Worm (Caenorhabditis elegans) whole organism, L4 larva: ENCODE data around the gene F26G5.1.
A peak's percentile ranks its signal among the peaks of the same experiment; 100 is the strongest.

ENCODE experiments used
- F37D6.2 ChIP-seq: sonication (generic microtip); optimal IDR thresholded peaks from 2 replicates; lab custom pipeline; 2016; ENCODE audit warnings: mild to moderate bottlenecking, missing genetic modification characterization, missing compliant biosample characterization
- F49E8.2 ChIP-seq: sonication (generic microtip); optimal IDR thresholded peaks from 2 replicates; lab custom pipeline; 2016; ENCODE audit warnings: missing compliant biosample characterization, mild to moderate bottlenecking, missing genetic modification characterization, borderline replicate concordance
- Y5F2A.4 ChIP-seq: fragments of 200-800 bp; sonication (Bioruptor generic); optimal IDR thresholded peaks from 2 replicates; lab custom pipeline; 2018; ENCODE audit warnings: mild to moderate bottlenecking, missing genetic modification characterization, missing compliant biosample characterization
- aha-1 ChIP-seq: fragments of 150-350 bp; peaks from one replicate; lab custom pipeline; 2014; ENCODE audit warnings: missing biosample characterization, missing genetic modification characterization
- ceh-28 ChIP-seq: fragments of 150-350 bp; optimal IDR thresholded peaks from 2 replicates; lab custom pipeline; 2014; ENCODE audit warnings: missing biosample characterization, missing genetic modification reagents, missing genetic modification characterization
- ceh-44 ChIP-seq: fragments of 200-800 bp; sonication (Bioruptor generic); IDR thresholded peaks from 2 replicates; pipeline ENCODE4 v1.3.6; 2022; ENCODE audit warnings: missing genetic modification reagents, missing genetic modification characterization, missing compliant biosample characterization
- daf-19 ChIP-seq: fragments of 200-800 bp; sonication (Bioruptor generic); conservative IDR thresholded peaks from 2 replicates; pipeline ENCODE4 v1.3.6; 2022; ENCODE audit warnings: missing genetic modification characterization, missing compliant biosample characterization
- daf-8 ChIP-seq: fragments of 200-800 bp; sonication (Bioruptor generic); IDR thresholded peaks from 2 replicates; pipeline ENCODE4 v1.3.6; 2022; ENCODE audit warnings: missing genetic modification characterization, missing compliant biosample characterization
- dmd-6 ChIP-seq: fragments of 200-800 bp; sonication (Bioruptor generic); IDR thresholded peaks from 2 replicates; pipeline ENCODE4 v1.3.6; 2022; ENCODE audit warnings: missing genetic modification reagents, missing genetic modification characterization, missing compliant biosample characterization
- dmd-8 ChIP-seq: fragments of 200-800 bp; sonication (Bioruptor generic); IDR thresholded peaks from 2 replicates; pipeline ENCODE4 v1.3.6; 2022; ENCODE audit warnings: missing genetic modification characterization, missing compliant biosample characterization
- dmd-9 ChIP-seq: fragments of 200-800 bp; sonication (Bioruptor generic); IDR thresholded peaks from 2 replicates; pipeline ENCODE4 v1.3.6; 2022; ENCODE audit warnings: missing genetic modification reagents, missing genetic modification characterization, missing compliant biosample characterization
- dve-1 ChIP-seq: sonication (generic microtip); optimal IDR thresholded peaks from 2 replicates; lab custom pipeline; 2017; ENCODE audit warnings: antibody characterized with exemption, mild to moderate bottlenecking, missing genetic modification characterization, missing compliant biosample characterization; ENCODE audit not compliant: insufficient read depth
- egl-43 ChIP-seq: fragments of 200-800 bp; sonication (Bioruptor generic); IDR thresholded peaks from 2 replicates; pipeline ENCODE4 v1.3.6; 2022; ENCODE audit warnings: missing genetic modification reagents, missing genetic modification characterization, missing compliant biosample characterization
- gei-8 ChIP-seq: fragments of 200-800 bp; sonication (Bioruptor generic); optimal IDR thresholded peaks from 2 replicates; lab custom pipeline; 2018; ENCODE audit warnings: mild to moderate bottlenecking, missing genetic modification characterization, missing compliant biosample characterization
- hif-1 ChIP-seq, 2 experiments: sonication (generic microtip); optimal IDR thresholded peaks; 2 replicates each; lab custom pipeline; 2016 to 2017; ENCODE audit warnings: missing compliant biosample characterization in 2 of 2, missing genetic modification characterization in 2 of 2, missing genetic modification reagents in 2 of 2, missing genotype in 2 of 2, mild to moderate bottlenecking in 1 of 2
- hlh-11 ChIP-seq: fragments of 200-800 bp; sonication (Bioruptor generic); optimal IDR thresholded peaks from 2 replicates; lab custom pipeline; 2018; ENCODE audit warnings: mild to moderate bottlenecking, missing genetic modification characterization, missing compliant biosample characterization
- hlh-30 ChIP-seq: sonication (generic microtip); optimal IDR thresholded peaks from 2 replicates; lab custom pipeline; 2017; ENCODE audit warnings: antibody characterized with exemption, mild to moderate bottlenecking, missing genetic modification characterization, missing compliant biosample characterization; ENCODE audit not compliant: insufficient read depth
- hmg-1.1 ChIP-seq: fragments of 200-800 bp; sonication (Bioruptor generic); IDR thresholded peaks from 2 replicates; pipeline ENCODE4 v1.3.6; 2022; ENCODE audit warnings: missing genetic modification reagents, missing genetic modification characterization, missing compliant biosample characterization
- jun-1 ChIP-seq: fragments of 150-350 bp; optimal IDR thresholded peaks from 2 replicates; lab custom pipeline; 2014; ENCODE audit warnings: missing biosample characterization, missing genetic modification reagents, missing genetic modification characterization
- lin-38 ChIP-seq: fragments of 200-800 bp; sonication (Bioruptor generic); IDR thresholded peaks from 2 replicates; pipeline ENCODE4 v1.3.6; 2022; ENCODE audit warnings: missing genetic modification reagents, missing genetic modification characterization, missing compliant biosample characterization
- madf-5 ChIP-seq, 2 experiments: fragments of 200-800 bp; sonication (Bioruptor generic); IDR thresholded peaks; 2 replicates each; pipeline ENCODE4 v1.3.6; 2022; ENCODE audit warnings: missing compliant biosample characterization in 2 of 2, missing genetic modification characterization in 2 of 2
- mdl-1 ChIP-seq, 2 experiments: fragments of 150-350 bp in 1 of 2; sonication (generic microtip) in 1 of 2; optimal IDR thresholded peaks; 2 replicates each; lab custom pipeline; 2014 to 2017; ENCODE audit warnings: missing biosample characterization in 2 of 2, missing genetic modification characterization in 2 of 2
- mep-1 ChIP-seq: fragments of 150-350 bp; sonication (generic microtip); optimal IDR thresholded peaks from 3 replicates; lab custom pipeline; 2014; ENCODE audit warnings: missing biosample characterization, missing genetic modification characterization
- mes-2 ChIP-seq: sonication (generic microtip); optimal IDR thresholded peaks from 2 replicates; lab custom pipeline; 2016; ENCODE audit warnings: missing genotype, mild to moderate bottlenecking, missing genetic modification characterization, missing compliant biosample characterization; ENCODE audit not compliant: poor library complexity, severe bottlenecking
- mxl-2 ChIP-seq: fragments of 200-800 bp; sonication (Bioruptor generic); conservative IDR thresholded peaks from 2 replicates; pipeline ENCODE4 v1.3.6; 2022; ENCODE audit warnings: missing genetic modification reagents, missing genetic modification characterization, missing compliant biosample characterization
- nhr-10 ChIP-seq: fragments of 150-350 bp; optimal IDR thresholded peaks from 2 replicates; lab custom pipeline; 2014; ENCODE audit warnings: missing biosample characterization, missing genetic modification characterization
- nhr-102 ChIP-seq: sonication (generic microtip); optimal IDR thresholded peaks from 2 replicates; lab custom pipeline; 2016; ENCODE audit warnings: mild to moderate bottlenecking, missing genetic modification characterization, moderate library complexity, missing compliant biosample characterization
- nhr-111 ChIP-seq: fragments of 200-800 bp; sonication (Bioruptor generic); optimal IDR thresholded peaks from 2 replicates; lab custom pipeline; 2018; ENCODE audit warnings: mild to moderate bottlenecking, missing genetic modification characterization, missing compliant biosample characterization
- nhr-28 ChIP-seq: fragments of 150-350 bp; optimal IDR thresholded peaks from 2 replicates; lab custom pipeline; 2014; ENCODE audit warnings: missing biosample characterization, missing genetic modification characterization
- nhr-76 ChIP-seq: fragments of 150-350 bp; optimal IDR thresholded peaks from 2 replicates; lab custom pipeline; 2014; ENCODE audit warnings: missing biosample characterization, missing genetic modification characterization
- nhr-77 ChIP-seq: fragments of 150-350 bp; optimal IDR thresholded peaks from 2 replicates; lab custom pipeline; 2014; ENCODE audit warnings: missing biosample characterization, missing genetic modification characterization
- rbr-2 ChIP-seq: sonication (generic microtip); optimal IDR thresholded peaks from 2 replicates; lab custom pipeline; 2016; ENCODE audit warnings: missing genotype, missing genetic modification characterization, missing compliant biosample characterization
- set-16 ChIP-seq: fragments of 200-800 bp; sonication (Bioruptor generic); IDR thresholded peaks from 2 replicates; pipeline ENCODE4 v1.3.6; 2022; ENCODE audit warnings: missing genetic modification reagents, missing genetic modification characterization, missing compliant biosample characterization
- skn-1 ChIP-seq: fragments of 150-350 bp; optimal IDR thresholded peaks from 2 replicates; lab custom pipeline; 2014; ENCODE audit warnings: missing biosample characterization, missing genetic modification characterization
- snpc-4 ChIP-seq: fragments of 150-350 bp; optimal IDR thresholded peaks from 2 replicates; lab custom pipeline; 2014; ENCODE audit warnings: missing biosample characterization, missing genetic modification characterization
- tra-1 ChIP-seq: fragments of 200-800 bp; sonication (Bioruptor generic); IDR thresholded peaks from 2 replicates; pipeline ENCODE4 v1.3.6; 2022; ENCODE audit warnings: missing genetic modification reagents, missing genetic modification characterization, missing compliant biosample characterization
- zfp-2 ChIP-seq: sonication (generic microtip); optimal IDR thresholded peaks from 2 replicates; lab custom pipeline; 2016; ENCODE audit warnings: mild to moderate bottlenecking, missing genetic modification characterization, missing compliant biosample characterization
- zip-2 ChIP-seq: fragments of 150-350 bp; optimal IDR thresholded peaks from 2 replicates; lab custom pipeline; 2014; ENCODE audit warnings: missing biosample characterization, missing genetic modification characterization

Gene F26G5.1

DNA sequence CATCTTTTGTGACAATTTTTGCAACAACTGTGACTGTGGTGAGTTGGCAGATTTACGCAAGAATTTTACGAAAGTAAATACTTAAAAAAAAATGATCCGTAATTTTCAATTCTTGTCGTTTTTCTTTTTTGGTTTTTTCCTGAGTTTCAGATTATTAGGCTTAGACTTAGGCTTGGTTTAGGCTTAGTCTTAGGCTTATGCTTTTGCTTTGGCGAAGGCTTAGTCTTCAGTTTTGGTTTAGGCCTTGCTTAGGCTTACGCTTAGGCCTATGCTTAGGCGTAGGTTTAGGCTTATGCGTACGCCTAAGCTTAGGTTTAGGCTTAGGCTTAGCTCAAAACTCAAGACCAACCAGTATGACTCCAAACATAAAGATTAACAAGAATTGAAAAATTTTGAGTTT lies 17.7 kb upstream of the F26G5.1 start:
- TF ChIP-seq ceh-28 (tag; lab: Kevin White, UChicago) (no peak), F49E8.2 (tag; lab: Kevin White, UChicago) (no peak), snpc-4 (no peak), mdl-1 (tag; optimal IDR thresholded peaks at IDR 0.05; lab: Kevin White, UChicago) (no peak), F37D6.2 (tag; lab: Kevin White, UChicago) (no peak), zip-2 (no peak), dve-1 (tag; lab: Kevin White, UChicago) (no peak), aha-1 (peak; percentile 94)

DNA sequence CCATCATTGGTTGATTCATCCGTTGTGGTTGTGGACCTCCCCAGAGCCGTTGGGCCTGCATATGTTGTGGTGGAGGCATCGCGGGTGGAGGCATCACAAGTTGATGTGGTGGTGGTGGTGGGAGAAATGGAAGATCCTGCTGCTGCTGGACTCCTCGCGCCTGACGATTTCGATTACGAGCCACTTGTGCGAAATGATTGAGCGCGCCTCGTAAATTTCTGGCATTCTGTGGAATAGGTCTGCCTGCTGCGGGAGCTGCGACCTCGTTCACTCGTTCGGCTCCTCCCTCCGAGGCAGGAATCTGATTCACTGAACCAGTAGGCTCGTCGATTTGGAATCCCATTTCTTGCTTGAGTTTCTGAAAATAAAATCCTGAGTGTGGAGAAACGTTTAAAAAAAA lies 14.6 kb upstream of the F26G5.1 start:
- no peak for TF ChIP-seq madf-5 (GFP tag; IDR thresholded peaks at IDR 0.05; lab: Robert Waterston, UW)
- peak; percentile 57 for TF ChIP-seq set-16
- TF ChIP-seq, all 104 proteins: peak for 1

- TF ChIP-seq mes-2 (peak; percentile 42), nhr-76 (tag; lab: Kevin White, UChicago) (no peak), hlh-11 (tag; lab: Kevin White, UChicago) (no peak), daf-8 (GFP tag; lab: Robert Waterston, UW) (no peak), nhr-77 (no peak), tra-1 (GFP tag; lab: Robert Waterston, UW) (no peak), daf-19 (GFP tag; lab: Robert Waterston, UW) (no peak), Y5F2A.4 (no peak), zip-2 (no peak), jun-1 (tag; lab: Kevin White, UChicago) (no peak), dmd-9 (GFP tag; lab: Robert Waterston, UW) (no peak), skn-1 (tag; lab: Kevin White, UChicago) (no peak), hmg-1.1 (GFP tag; lab: Robert Waterston, UW) (peak; percentile 48; the same call in 1 of the 2 replicates), zfp-2 (tag; lab: Kevin White, UChicago) (no peak), mep-1 (tag; lab: Kevin White, UChicago) (peak; percentile 3), ceh-28 (tag; lab: Kevin White, UChicago) (peak; percentile 14), hlh-30 (tag; lab: Kevin White, UChicago) (peak; percentile 3)
These were observed 12.3 kb upstream of the F26G5.1 start, which contains the start of gene tam-1 for ce11 chrV:4962968-4963367. tam-1 (minus strand) TSS chrV:4963102.

- TF ChIP-seq lin-38: peak; percentile 36; the same call in 1 of the 2 replicates
- TF ChIP-seq nhr-28: no peak
- TF ChIP-seq F49E8.2 (tag; lab: Kevin White, UChicago): peak; percentile 76
These were observed 11.7 kb upstream of the F26G5.1 start for ce11 chrV:4963606-4964005.

ce11 chrV:4964020-4964635 lies 11.2 kb upstream of the F26G5.1 start:
- no peak for TF ChIP-seq gei-8 (GFP tag; lab: Kevin White, UChicago)
- TF ChIP-seq nhr-111 (GFP tag; lab: Kevin White, UChicago): no peak
- TF ChIP-seq nhr-28: no peak
- TF ChIP-seq egl-43 (GFP tag; lab: Robert Waterston, UW): peak; percentile 31; the same call in 1 of the 2 replicates
- no peak for TF ChIP-seq mdl-1 (tag; optimal IDR thresholded peaks at IDR 0.05; lab: Kevin White, UChicago)
- TF ChIP-seq hif-1 (tag; optimal IDR thresholded peaks at IDR 0.05; lab: Kevin White, UChicago): no peak
- no peak for TF ChIP-seq ceh-44 (GFP tag; lab: Robert Waterston, UW)
- no peak for TF ChIP-seq mxl-2 (GFP tag; lab: Robert Waterston, UW)
- no peak for TF ChIP-seq mes-2
- no peak for TF ChIP-seq nhr-77
- no peak for TF ChIP-seq dmd-6 (GFP tag; lab: Robert Waterston, UW)
- peak; percentile 49; the same call in 1 of the 2 replicates for TF ChIP-seq dmd-8 (GFP tag; lab: Robert Waterston, UW)
- TF ChIP-seq rbr-2 (tag; lab: Kevin White, UChicago): peak; percentile 0
- no peak for TF ChIP-seq nhr-10
- no peak for TF ChIP-seq nhr-102 (tag; lab: Kevin White, UChicago)
- no peak for TF ChIP-seq tra-1 (GFP tag; lab: Robert Waterston, UW)
- peak; percentile 63 for TF ChIP-seq set-16
